Fruit fly (Drosophila melanogaster) whole organism, wandering third instar larva: Measurements from ENCODE around the gene CG3191.

ENCODE experiments used
- Mio ChIP-seq: sonication (Bioruptor generic); optimal IDR thresholded peaks from 2 replicates; lab custom pipeline; 2016; ENCODE audit warnings: missing biosample characterization, missing genetic modification characterization
- br ChIP-seq: fragments of 200-800 bp; sonication (Bioruptor generic); optimal IDR thresholded peaks from 2 replicates; lab custom pipeline; 2016; ENCODE audit warnings: missing biosample characterization, missing genetic modification characterization
- h ChIP-seq: fragments of 200-800 bp; sonication (Bioruptor generic); optimal IDR thresholded peaks from 3 replicates; lab custom pipeline; 2016; ENCODE audit warnings: missing biosample characterization, mild to moderate bottlenecking, missing genetic modification characterization

DNA sequence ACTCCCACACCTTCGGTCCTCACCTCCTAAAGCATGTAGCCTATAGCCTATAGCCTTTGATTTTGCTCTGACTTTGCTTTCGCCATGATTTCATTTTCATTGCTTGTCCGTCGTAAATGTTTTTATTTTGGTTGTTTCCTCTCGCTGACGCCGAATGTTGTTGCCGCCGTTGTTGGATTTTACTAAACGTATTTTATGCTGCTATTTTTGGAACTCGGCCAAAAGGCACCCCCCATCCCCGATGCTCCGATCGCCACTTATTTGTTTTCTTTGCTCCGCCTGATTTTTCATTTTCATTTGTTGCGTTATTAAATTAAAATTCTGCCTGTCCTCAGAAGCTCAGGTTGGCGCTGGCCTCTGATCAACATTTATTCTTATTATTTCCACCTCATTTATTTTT is 32.5 kb downstream of the CG3191 start:
- TF ChIP-seq Mio (GFP tag; lab: Kevin White, UChicago), result no peak
- TF ChIP-seq h (GFP tag; lab: Kevin White, UChicago), result no peak
- TF ChIP-seq br (GFP tag; lab: Kevin White, UChicago), result no peak
